Worm (Caenorhabditis elegans) whole organism, young adult: ENCODE results near the gene C44C10.12.

Source experiments
- bed-2 ChIP-seq: fragments of 200-800 bp; sonication (Bioruptor generic); IDR thresholded peaks from 2 replicates; pipeline ENCODE4 v1.3.6; 2022; ENCODE audit warnings: missing genetic modification reagents, missing genetic modification characterization, missing compliant biosample characterization
- ccch-3 ChIP-seq: fragments of 200-800 bp; sonication (Bioruptor generic); optimal IDR thresholded peaks from 2 replicates; lab custom pipeline; 2018; ENCODE audit warnings: mild to moderate bottlenecking, missing genetic modification characterization, missing compliant biosample characterization
- hsf-1 ChIP-seq: fragments of 200-800 bp; sonication (Bioruptor generic); IDR thresholded peaks from 2 replicates; pipeline ENCODE4 v1.3.6; 2022; ENCODE audit warnings: missing genetic modification reagents, missing genetic modification characterization, missing compliant biosample characterization
- let-526 ChIP-seq: fragments of 200-800 bp; sonication (Bioruptor generic); IDR thresholded peaks from 2 replicates; pipeline ENCODE4 v1.3.6; 2022; ENCODE audit warnings: missing genetic modification reagents, missing genetic modification characterization, missing compliant biosample characterization
- lin-35 ChIP-seq, 3 experiments: fragments of 150-350 bp in 2 of 3; sonication (generic microtip) in 1 of 3; optimal IDR thresholded peaks; 2 replicates each; lab custom pipeline; 2014 to 2018; ENCODE audit warnings: missing biosample characterization in 3 of 3, missing genetic modification characterization in 3 of 3, missing genetic modification reagents in 3 of 3
- mel-28 ChIP-seq: sonication (generic microtip); optimal IDR thresholded peaks from 2 replicates; lab custom pipeline; 2016; ENCODE audit warnings: borderline replicate concordance, mild to moderate bottlenecking, missing genetic modification characterization, missing compliant biosample characterization
- pha-4 ChIP-seq: fragments of 150-350 bp; sonication (generic microtip); optimal IDR thresholded peaks from 2 replicates; lab custom pipeline; 2014; ENCODE audit warnings: missing biosample characterization, missing genetic modification reagents, missing genetic modification characterization
- unc-62 ChIP-seq: fragments of 150-350 bp; optimal IDR thresholded peaks from 2 replicates; lab custom pipeline; 2014; ENCODE audit warnings: missing biosample characterization, missing genetic modification reagents, missing genetic modification characterization

ce11 chrX:11664184-11664583 is 32.6 kb upstream of the C44C10.12 start:
- no peak for TF ChIP-seq bed-2 (GFP tag; lab: Robert Waterston, UW)
- TF ChIP-seq unc-62 (GFP tag; lab: Kevin White, UChicago): no peak
- no peak for TF ChIP-seq mel-28
- no peak for TF ChIP-seq let-526 (GFP tag; lab: Robert Waterston, UW)
- TF ChIP-seq lin-35 (GFP tag; optimal IDR thresholded peaks at IDR 0.05; lab: Kevin White, UChicago): no peak
- no peak for TF ChIP-seq ccch-3
- no peak for TF ChIP-seq pha-4 (tag; lab: Kevin White, UChicago)
- no peak for TF ChIP-seq hsf-1 (GFP tag; lab: Robert Waterston, UW)
